Worm (Caenorhabditis elegans) whole organism, late embryonic: ENCODE results near the gene plx-1.

Experiments
- C08G9.2 ChIP-seq: sonication (generic microtip); optimal IDR thresholded peaks from 2 replicates; lab custom pipeline; 2016; ENCODE audit warnings: mild to moderate bottlenecking, missing genetic modification characterization, moderate library complexity, missing compliant biosample characterization
- ahr-1 ChIP-seq: sonication (generic microtip); optimal IDR thresholded peaks from 2 replicates; lab custom pipeline; 2016; ENCODE audit warnings: missing genetic modification characterization, missing compliant biosample characterization
- ceh-30 ChIP-seq: fragments of 150-350 bp; optimal IDR thresholded peaks from 2 replicates; lab custom pipeline; 2014; ENCODE audit warnings: missing biosample characterization, missing genetic modification characterization
- ceh-31 ChIP-seq: sonication (generic microtip); optimal IDR thresholded peaks from 2 replicates; lab custom pipeline; 2016; ENCODE audit warnings: missing genetic modification characterization, missing compliant biosample characterization
- ceh-45 ChIP-seq: fragments of 200-800 bp; sonication (Bioruptor generic); IDR thresholded peaks from 2 replicates; pipeline ENCODE4 v1.3.6; 2022; ENCODE audit warnings: missing genetic modification reagents, missing genetic modification characterization, missing compliant biosample characterization
- ceh-9 ChIP-seq: sonication (generic microtip); optimal IDR thresholded peaks from 2 replicates; lab custom pipeline; 2016; ENCODE audit warnings: mild to moderate bottlenecking, missing genetic modification characterization, inconsistent platforms, missing compliant biosample characterization
- dve-1 ChIP-seq: sonication (generic microtip); optimal IDR thresholded peaks from 2 replicates; lab custom pipeline; 2017; ENCODE audit warnings: antibody characterized with exemption, mild to moderate bottlenecking, missing genetic modification characterization, missing compliant biosample characterization
- elt-4 ChIP-seq: sonication (generic microtip); optimal IDR thresholded peaks from 2 replicates; lab custom pipeline; 2016; ENCODE audit warnings: missing genetic modification characterization, missing compliant biosample characterization
- fkh-10 ChIP-seq: fragments of 150-350 bp; optimal IDR thresholded peaks from 2 replicates; lab custom pipeline; 2014; ENCODE audit warnings: missing biosample characterization, missing genetic modification reagents, missing genetic modification characterization
- hlh-15 ChIP-seq: sonication (generic microtip); optimal IDR thresholded peaks from 2 replicates; lab custom pipeline; 2016; ENCODE audit warnings: missing genetic modification characterization, missing compliant biosample characterization
- lim-6 ChIP-seq: sonication (generic microtip); optimal IDR thresholded peaks from 2 replicates; lab custom pipeline; 2016; ENCODE audit warnings: missing genetic modification characterization, missing compliant biosample characterization
- nfya-1 ChIP-seq: sonication (generic microtip); optimal IDR thresholded peaks from 2 replicates; lab custom pipeline; 2017; ENCODE audit warnings: missing genetic modification characterization, mild to moderate bottlenecking, missing compliant biosample characterization, antibody characterized with exemption, moderate library complexity
- sox-4 ChIP-seq: sonication (generic microtip); optimal IDR thresholded peaks from 2 replicates; lab custom pipeline; 2017; ENCODE audit warnings: mild to moderate bottlenecking, missing genetic modification characterization, inconsistent platforms, missing compliant biosample characterization
- ztf-16 ChIP-seq: sonication (generic microtip); optimal IDR thresholded peaks from 2 replicates; lab custom pipeline; 2017; ENCODE audit warnings: missing genetic modification characterization, missing compliant biosample characterization

ce11 chrIV:959221-959620 is at the start of gene plx-1:
- TF ChIP-seq ztf-16 (tag; lab: Kevin White, UChicago), result no peak
- no peak for TF ChIP-seq hlh-15
- TF ChIP-seq dve-1, result no peak
- no peak for TF ChIP-seq lim-6
- TF ChIP-seq fkh-10 (GFP tag; lab: Kevin White, UChicago), result no peak
- no peak for TF ChIP-seq nfya-1 (tag; lab: Kevin White, UChicago)
- TF ChIP-seq C08G9.2 (tag; lab: Kevin White, UChicago), result no peak
- no peak for TF ChIP-seq sox-4 (tag; lab: Kevin White, UChicago)
- no peak for TF ChIP-seq ceh-9 (tag; lab: Kevin White, UChicago)
- no peak for TF ChIP-seq ahr-1 (tag; lab: Kevin White, UChicago)
- no peak for TF ChIP-seq ceh-30 (tag; lab: Kevin White, UChicago)
- TF ChIP-seq ceh-45 (GFP tag; lab: Robert Waterston, UW), result no peak
- no peak for TF ChIP-seq elt-4 (tag; lab: Kevin White, UChicago)
- TF ChIP-seq ceh-31 (tag; lab: Kevin White, UChicago), result no peak
